Fruit fly (Drosophila melanogaster) whole organism, embryonic: ENCODE measurements around the gene Cep290.
A peak's percentile ranks its signal among the peaks of the same experiment; 100 is the strongest.

Experiments used
- Asciz ChIP-seq: fragments of 200-800 bp; sonication (Bioruptor generic); optimal IDR thresholded peaks from 2 replicates; lab custom pipeline; 2017; ENCODE audit warnings: missing biosample characterization, mild to moderate bottlenecking, missing genetic modification characterization, missing genetic modification reagents
- Atf3 ChIP-seq: fragments of 200-800 bp; sonication (Bioruptor generic); optimal IDR thresholded peaks from 3 replicates; lab custom pipeline; 2016; ENCODE audit warnings: missing biosample characterization, missing genetic modification characterization
- Bdp1 ChIP-seq: fragments of 200-800 bp; sonication (Bioruptor generic); optimal IDR thresholded peaks from 3 replicates; lab custom pipeline; 2016; ENCODE audit warnings: missing biosample characterization, missing genetic modification characterization
- CG10959 ChIP-seq: fragments of 200-800 bp; sonication (Bioruptor generic); IDR thresholded peaks from 2 replicates; pipeline ENCODE4 v1.3.6; 2022; ENCODE audit warnings: missing biosample characterization, missing genetic modification characterization
- CG11504 ChIP-seq: fragments of 200-800 bp; sonication (Bioruptor generic); optimal IDR thresholded peaks from 3 replicates; lab custom pipeline; 2019; ENCODE audit warnings: missing biosample characterization, mild to moderate bottlenecking, missing genetic modification characterization, moderate library complexity
- CG12071 ChIP-seq: fragments of 200-800 bp; sonication (Bioruptor generic); optimal IDR thresholded peaks from 3 replicates; lab custom pipeline; 2018; ENCODE audit warnings: missing biosample characterization, mild to moderate bottlenecking, missing genetic modification characterization
- CG12104 ChIP-seq: fragments of 200-800 bp; sonication (Bioruptor generic); optimal IDR thresholded peaks from 3 replicates; lab custom pipeline; 2016; ENCODE audit warnings: missing biosample characterization, missing genetic modification characterization
- CG12391 ChIP-seq: fragments of 200-800 bp; sonication (Bioruptor generic); optimal IDR thresholded peaks from 3 replicates; lab custom pipeline; 2018; ENCODE audit warnings: missing biosample characterization, mild to moderate bottlenecking, missing genetic modification characterization, moderate library complexity
- CG12769 ChIP-seq: fragments of 200-800 bp; sonication (Bioruptor generic); optimal IDR thresholded peaks from 2 replicates; lab custom pipeline; 2019; ENCODE audit warnings: missing biosample characterization, mild to moderate bottlenecking, missing genetic modification characterization, moderate library complexity
- CG13775 ChIP-seq: fragments of 200-800 bp; sonication (Bioruptor generic); optimal IDR thresholded peaks from 3 replicates; lab custom pipeline; 2017; ENCODE audit warnings: missing biosample characterization, mild to moderate bottlenecking, missing genetic modification characterization
- CG14014 ChIP-seq: fragments of 200-800 bp; sonication (Bioruptor generic); IDR thresholded peaks from 2 replicates; pipeline ENCODE4 v1.3.6; 2022; ENCODE audit warnings: missing biosample characterization, missing genetic modification characterization
- CG1529 ChIP-seq: fragments of 200-800 bp; sonication (Bioruptor generic); optimal IDR thresholded peaks from 3 replicates; lab custom pipeline; 2018; ENCODE audit warnings: missing biosample characterization, missing genetic modification characterization
- CG17186 ChIP-seq: fragments of 200-800 bp; sonication (Bioruptor generic); optimal IDR thresholded peaks from 3 replicates; lab custom pipeline; 2017; ENCODE audit warnings: missing biosample characterization, missing genetic modification reagents, missing genetic modification characterization
- CG17385 ChIP-seq: fragments of 200-800 bp; sonication (Bioruptor generic); optimal IDR thresholded peaks from 3 replicates; lab custom pipeline; 2018; ENCODE audit warnings: missing biosample characterization, mild to moderate bottlenecking, missing genetic modification characterization
- CG2889 ChIP-seq: fragments of 200-800 bp; sonication (Bioruptor generic); IDR thresholded peaks from 3 replicates; pipeline ENCODE4 v1.3.6; 2022; ENCODE audit warnings: missing biosample characterization, missing genetic modification characterization
- CG31224 ChIP-seq: fragments of 200-800 bp; sonication (Bioruptor generic); IDR thresholded peaks from 2 replicates; pipeline ENCODE4 v1.3.6; 2022; ENCODE audit warnings: missing biosample characterization, missing genetic modification characterization
- CG3407 ChIP-seq: fragments of 200-800 bp; sonication (Bioruptor generic); optimal IDR thresholded peaks from 2 replicates; lab custom pipeline; 2018; ENCODE audit warnings: missing biosample characterization, mild to moderate bottlenecking, missing genetic modification characterization
- CG34422 ChIP-seq: fragments of 200-800 bp; sonication (Bioruptor generic); IDR thresholded peaks from 3 replicates; pipeline ENCODE4 v1.3.6; 2022; ENCODE audit warnings: missing biosample characterization, missing genetic modification characterization
- CG5245 ChIP-seq: fragments of 200-800 bp; sonication (Bioruptor generic); optimal IDR thresholded peaks from 3 replicates; lab custom pipeline; 2016; ENCODE audit warnings: missing biosample characterization, missing genetic modification characterization
- CG6175 ChIP-seq: fragments of 200-800 bp; sonication (Bioruptor generic); IDR thresholded peaks from 3 replicates; pipeline ENCODE4 v1.3.6; 2022; ENCODE audit warnings: missing biosample characterization, missing genetic modification characterization
- CG7357 ChIP-seq: fragments of 200-800 bp; sonication (Bioruptor generic); IDR thresholded peaks from 3 replicates; pipeline ENCODE4 v1.3.6; 2022; ENCODE audit warnings: missing biosample characterization, missing genetic modification characterization
- CG8388 ChIP-seq: fragments of 200-800 bp; sonication (Bioruptor generic); optimal IDR thresholded peaks from 2 replicates; lab custom pipeline; 2019; ENCODE audit warnings: missing biosample characterization, mild to moderate bottlenecking, missing genetic modification characterization, moderate library complexity
- CG9609 ChIP-seq: fragments of 200-800 bp; sonication (Bioruptor generic); optimal IDR thresholded peaks from 3 replicates; lab custom pipeline; 2016; ENCODE audit warnings: missing biosample characterization, missing genetic modification characterization
- CG9797 ChIP-seq: fragments of 200-800 bp; sonication (Bioruptor generic); optimal IDR thresholded peaks from 3 replicates; lab custom pipeline; 2018; ENCODE audit warnings: missing biosample characterization, mild to moderate bottlenecking, missing genetic modification characterization
- Gsc ChIP-seq: fragments of 200-800 bp; sonication (Bioruptor generic); IDR thresholded peaks from 2 replicates; pipeline ENCODE4 v1.3.6; 2022; ENCODE audit warnings: missing biosample characterization, missing genetic modification characterization
- Hr51 ChIP-seq, 2 experiments: fragments of 200-800 bp; sonication (Bioruptor generic); optimal IDR thresholded peaks; 2 replicates in 1 of 2; 3 replicates in 1 of 2; lab custom pipeline; 2016 to 2018; ENCODE audit warnings: missing biosample characterization in 2 of 2, missing genetic modification characterization in 2 of 2, mild to moderate bottlenecking in 1 of 2, moderate library complexity in 1 of 2
- Nf-YA ChIP-seq: fragments of 200-800 bp; sonication (Bioruptor generic); IDR thresholded peaks from 2 replicates; pipeline ENCODE4 v1.3.6; 2022; ENCODE audit warnings: missing biosample characterization, missing genetic modification characterization
- Oaz ChIP-seq: fragments of 200-800 bp; sonication (Bioruptor generic); IDR thresholded peaks from 2 replicates; pipeline ENCODE4 v1.3.6; 2022; ENCODE audit warnings: missing biosample characterization, missing genetic modification characterization
- Tbp ChIP-seq: fragments of >200 bp; optimal IDR thresholded peaks from 2 replicates; lab custom pipeline; 2018; ENCODE audit warnings: missing biosample characterization, missing genetic modification characterization
- Usf ChIP-seq: fragments of 200-800 bp; sonication (Bioruptor generic); optimal IDR thresholded peaks from 2 replicates; lab custom pipeline; 2017; ENCODE audit warnings: missing genotype, missing biosample characterization, missing genetic modification characterization
- aop ChIP-seq: fragments of 200-800 bp; sonication (Bioruptor generic); IDR thresholded peaks from 2 replicates; pipeline ENCODE4 v1.3.6; 2022; ENCODE audit warnings: missing biosample characterization, missing genetic modification characterization
- ato ChIP-seq: fragments of 200-800 bp; sonication (Bioruptor generic); IDR thresholded peaks from 2 replicates; pipeline ENCODE4 v1.3.6; 2022; ENCODE audit warnings: missing biosample characterization, missing genetic modification characterization; ENCODE audit not compliant: partially characterized antibody
- bowl ChIP-seq: fragments of 200-800 bp; sonication (Bioruptor generic); IDR thresholded peaks from 2 replicates; pipeline ENCODE4 v1.3.6; 2022; ENCODE audit warnings: missing biosample characterization, missing genetic modification characterization
- btn ChIP-seq: fragments of 200-800 bp; sonication (Bioruptor generic); optimal IDR thresholded peaks from 2 replicates; lab custom pipeline; 2016; ENCODE audit warnings: missing biosample characterization, missing genetic modification characterization
- cas ChIP-seq: fragments of 200-800 bp; sonication (Bioruptor generic); IDR thresholded peaks from 2 replicates; pipeline ENCODE4 v1.3.6; 2022; ENCODE audit warnings: missing biosample characterization, missing genetic modification characterization
- gcm ChIP-seq: fragments of 200-800 bp; sonication (Bioruptor generic); optimal IDR thresholded peaks from 2 replicates; lab custom pipeline; 2019; ENCODE audit warnings: missing biosample characterization, mild to moderate bottlenecking, missing genetic modification characterization, moderate library complexity
- gcm2 ChIP-seq: fragments of 200-800 bp; sonication (Bioruptor generic); optimal IDR thresholded peaks from 2 replicates; lab custom pipeline; 2016; ENCODE audit warnings: missing biosample characterization, missing genetic modification characterization
- lab ChIP-seq: fragments of 200-800 bp; sonication (Bioruptor generic); optimal IDR thresholded peaks from 3 replicates; lab custom pipeline; 2017; ENCODE audit warnings: missing biosample characterization, missing genetic modification characterization, mild to moderate bottlenecking, moderate library complexity, missing genetic modification reagents
- mam ChIP-seq: fragments of 200-800 bp; sonication (Bioruptor generic); optimal IDR thresholded peaks from 3 replicates; lab custom pipeline; 2016; ENCODE audit warnings: missing biosample characterization, missing genetic modification characterization
- pb ChIP-seq: fragments of 200-800 bp; sonication (Bioruptor generic); optimal IDR thresholded peaks from 3 replicates; lab custom pipeline; 2016; ENCODE audit warnings: missing biosample characterization, missing genetic modification characterization
- pho ChIP-seq: fragments of 200-800 bp; sonication (Bioruptor generic); optimal IDR thresholded peaks from 2 replicates; lab custom pipeline; 2016; ENCODE audit warnings: missing biosample characterization, missing genetic modification characterization
- pita ChIP-seq: fragments of 200-800 bp; sonication (Bioruptor generic); optimal IDR thresholded peaks from 2 replicates; lab custom pipeline; 2017; ENCODE audit warnings: missing biosample characterization, mild to moderate bottlenecking, missing genetic modification characterization
- prd ChIP-seq, 3 experiments: fragments of >200 bp in 2 of 3; fragments of 200-800 bp in 1 of 3; sonication (Bioruptor generic) in 1 of 3; optimal IDR thresholded peaks in 2 of 3; IDR thresholded peaks in 1 of 3; 2 replicates in 2 of 3; 3 replicates in 1 of 3; pipeline versions ENCODE4 v1.3.6 to Lab custom; 2017 to 2022; ENCODE audit warnings: missing biosample characterization in 1 of 3, missing genetic modification characterization in 1 of 3
- sc ChIP-seq, 3 experiments: fragments of >200 bp in 2 of 3; fragments of 200-800 bp in 1 of 3; sonication (Bioruptor generic) in 1 of 3; optimal IDR thresholded peaks; 2 replicates in 2 of 3; 3 replicates in 1 of 3; lab custom pipeline; 2017; ENCODE audit warnings: mild to moderate bottlenecking in 1 of 3, missing biosample characterization in 1 of 3, missing genetic modification characterization in 1 of 3, missing genetic modification reagents in 1 of 3
- ssp ChIP-seq: fragments of 200-800 bp; sonication (Bioruptor generic); IDR thresholded peaks from 2 replicates; pipeline ENCODE4 v1.3.6; 2022; ENCODE audit warnings: missing biosample characterization, missing genetic modification characterization
- tap ChIP-seq: fragments of 200-800 bp; optimal IDR thresholded peaks from 3 replicates; lab custom pipeline; 2019; ENCODE audit warnings: missing biosample characterization, mild to moderate bottlenecking, missing genetic modification characterization, moderate library complexity
- tll ChIP-seq, 2 experiments: fragments of 200-800 bp in 1 of 2; fragments of >200 bp in 1 of 2; sonication (Bioruptor generic) in 1 of 2; optimal IDR thresholded peaks; 2 replicates each; lab custom pipeline; 2017 to 2019; ENCODE audit warnings: missing biosample characterization in 2 of 2, missing genetic modification characterization in 2 of 2, mild to moderate bottlenecking in 1 of 2, moderate library complexity in 1 of 2
- ttk ChIP-seq: fragments of 200-800 bp; sonication (Bioruptor generic); IDR thresholded peaks from 2 replicates; pipeline ENCODE4 v2.1.2; 2022; ENCODE audit warnings: missing biosample characterization, missing genetic modification characterization
- wdn ChIP-seq: fragments of 200-800 bp; sonication (Bioruptor generic); IDR thresholded peaks from 2 replicates; pipeline ENCODE4 v1.3.6; 2022; ENCODE audit warnings: missing biosample characterization, missing genetic modification characterization
- yki ChIP-seq: fragments of >200 bp; optimal IDR thresholded peaks from 3 replicates; lab custom pipeline; 2018
- zen2 ChIP-seq: fragments of 200-800 bp; sonication (Bioruptor generic); IDR thresholded peaks from 3 replicates; pipeline ENCODE4 v1.3.6; 2022; ENCODE audit warnings: missing biosample characterization, missing genetic modification characterization; ENCODE audit not compliant: partially characterized antibody

Cep290 gene

dm6 chr3L:824444-824843 lies 19.3 kb upstream of the Cep290 start (continued):
- no peak for TF ChIP-seq bowl
- TF ChIP-seq CG11504 (tag; lab: Kevin White, UChicago): no peak
- no peak for TF ChIP-seq CG12071 (GFP tag; lab: Kevin White, UChicago)
- TF ChIP-seq CG13775 (GFP tag; lab: Kevin White, UChicago): no peak
- TF ChIP-seq ssp: no peak
- no peak for TF ChIP-seq CG31224 (GFP tag; lab: Robert Waterston, UW)
- no peak for TF ChIP-seq mam
- TF ChIP-seq CG12769: no peak
- peak; percentile 29 for TF ChIP-seq CG8388
- TF ChIP-seq Atf3: no peak
- TF ChIP-seq ato (GFP tag; lab: Robert Waterston, UW): no peak
- TF ChIP-seq wdn: no peak
- TF ChIP-seq CG10959 (GFP tag; lab: Robert Waterston, UW): no peak
- no peak for TF ChIP-seq CG14014 (GFP tag; lab: Robert Waterston, UW)
- TF ChIP-seq CG9609 (GFP tag; lab: Kevin White, UChicago): no peak
- no peak for TF ChIP-seq yki (lab: Kevin White, UChicago)
- peak; percentile 4 for TF ChIP-seq CG3407 (GFP tag; lab: Kevin White, UChicago)
- TF ChIP-seq pb: no peak
- peak; percentile 43 for TF ChIP-seq tap (tag; lab: Kevin White, UChicago)
- TF ChIP-seq CG17385: peak; percentile 17
- no peak for TF ChIP-seq CG6175
- TF ChIP-seq CG9797: no peak
- no peak for TF ChIP-seq Oaz
- TF ChIP-seq lab (GFP tag; lab: Kevin White, UChicago): no peak
- TF ChIP-seq Asciz (GFP tag; lab: Kevin White, UChicago): peak; percentile 57
- no peak for TF ChIP-seq Hr51 (GFP tag; optimal IDR thresholded peaks at IDR 0.05; lab: Kevin White, UChicago)
- no peak for TF ChIP-seq Bdp1
- TF ChIP-seq CG7357 (GFP tag; lab: Robert Waterston, UW): no peak
- TF ChIP-seq zen2 (GFP tag; lab: Robert Waterston, UW): no peak
- TF ChIP-seq gcm2 (GFP tag; lab: Kevin White, UChicago): no peak
- no peak for TF ChIP-seq Usf (GFP tag; lab: Kevin White, UChicago)
- no peak for TF ChIP-seq CG2889 (GFP tag; lab: Robert Waterston, UW)
- TF ChIP-seq Nf-YA: no peak
- no peak for TF ChIP-seq CG1529 (GFP tag; lab: Kevin White, UChicago)
- no peak for TF ChIP-seq cas (GFP tag; lab: Robert Waterston, UW)
- TF ChIP-seq gcm (GFP tag; lab: Kevin White, UChicago): no peak
- TF ChIP-seq CG34422 (GFP tag; lab: Robert Waterston, UW): no peak
- TF ChIP-seq sc (optimal IDR thresholded peaks at IDR 0.05; lab: Kevin White, UChicago): no peak
- TF ChIP-seq sc (GFP tag; optimal IDR thresholded peaks at IDR 0.05; lab: Kevin White, UChicago): no peak
- no peak for TF ChIP-seq Tbp
- TF ChIP-seq CG5245 (GFP tag; lab: Kevin White, UChicago): peak; percentile 5
- no peak for TF ChIP-seq CG12104 (GFP tag; lab: Kevin White, UChicago)
- peak; percentile 43 for TF ChIP-seq CG12391 (tag; lab: Kevin White, UChicago)
- no peak for TF ChIP-seq ttk
- peak; percentile 50 for TF ChIP-seq btn (GFP tag; lab: Kevin White, UChicago)
- no peak for TF ChIP-seq pita (GFP tag; lab: Kevin White, UChicago)
- TF ChIP-seq CG17186 (GFP tag; lab: Kevin White, UChicago): peak; percentile 5
- no peak for TF ChIP-seq aop (GFP tag; lab: Robert Waterston, UW)
- no peak for TF ChIP-seq pho
- TF ChIP-seq prd (optimal IDR thresholded peaks at IDR 0.05; lab: Kevin White, UChicago): no peak
- TF ChIP-seq prd (GFP tag; IDR thresholded peaks at IDR 0.05; lab: Robert Waterston, UW): peak; percentile 39; the same call in 1 of the 3 replicates
- TF ChIP-seq tll (GFP tag; optimal IDR thresholded peaks at IDR 0.05; lab: Kevin White, UChicago): no peak
- no peak for TF ChIP-seq Gsc (GFP tag; lab: Robert Waterston, UW)
